Fruit fly (Drosophila melanogaster) whole organism, wandering third instar larva: ENCODE results near the gene CG33229.

Experiments
- Abd-B ChIP-seq: fragments of >200 bp; optimal IDR thresholded peaks from 2 replicates; lab custom pipeline; 2017; ENCODE audit warnings: missing biosample characterization, missing genetic modification characterization
- ey ChIP-seq: fragments of 200-800 bp; sonication (Bioruptor generic); optimal IDR thresholded peaks from 2 replicates; lab custom pipeline; 2016; ENCODE audit warnings: missing biosample characterization, missing genetic modification characterization
- psq ChIP-seq: fragments of 200-800 bp; sonication (Bioruptor generic); optimal IDR thresholded peaks from 3 replicates; lab custom pipeline; 2017; ENCODE audit warnings: missing biosample characterization, mild to moderate bottlenecking, missing genetic modification characterization, moderate library complexity
- sage ChIP-seq: fragments of 200-800 bp; sonication (Bioruptor generic); optimal IDR thresholded peaks from 2 replicates; lab custom pipeline; 2016; ENCODE audit warnings: missing biosample characterization, mild to moderate bottlenecking, missing genetic modification characterization

- no peak for TF ChIP-seq sage (GFP tag; lab: Kevin White, UChicago)
- no peak for TF ChIP-seq psq (GFP tag; lab: Kevin White, UChicago)
- no peak for TF ChIP-seq ey (GFP tag; lab: Kevin White, UChicago)
- no peak for TF ChIP-seq Abd-B (GFP tag; lab: Kevin White, UChicago)
These were observed 44.0 kb downstream of the CG33229 start for dm6 chr3L:267618-268017.
